Worm (Caenorhabditis elegans) whole organism, young adult: Measurements from ENCODE around the gene F16B12.1.

Experiments used
- atf-7 ChIP-seq: sonication (generic microtip); optimal IDR thresholded peaks from 2 replicates; lab custom pipeline; 2017; ENCODE audit warnings: mild to moderate bottlenecking, missing genetic modification characterization, missing compliant biosample characterization
- snpc-1.3 ChIP-seq: sonication (generic microtip); optimal IDR thresholded peaks from 2 replicates; lab custom pipeline; 2017; ENCODE audit warnings: missing genetic modification characterization, mild to moderate bottlenecking, missing compliant biosample characterization, antibody characterized with exemption, moderate library complexity, missing genotype, missing genetic modification reagents; ENCODE audit not compliant: insufficient read depth

- no peak for TF ChIP-seq snpc-1.3
- TF ChIP-seq atf-7 = no peak
Measured at ce11 chrX:14134244-14134643, 48.9 kb downstream of the F16B12.1 start, which contains the start of gene F28H6.8.
